Worm (Caenorhabditis elegans): ENCODE measurements around the gene set-22.

The set-22 gene

ce11 chrV:10485389-10485788 lies 48.7 kb downstream of the set-22 start:
- TF ChIP-seq F13C5.2 (tag; optimal IDR thresholded peaks at IDR 0.05) (no peak), tbx-37 (GFP tag; conservative IDR thresholded peaks at IDR 0.05) (no peak), sea-1 (GFP tag; conservative IDR thresholded peaks at IDR 0.05) (no peak), flt-1 (GFP tag; IDR thresholded peaks at IDR 0.05) (no peak), aly-1 (tag; optimal IDR thresholded peaks at IDR 0.05) (no peak), B0310.2 (tag; optimal IDR thresholded peaks at IDR 0.05) (no peak), pes-1 (GFP tag; IDR thresholded peaks at IDR 0.05) (no peak), scrt-1 (GFP tag; IDR thresholded peaks at IDR 0.05) (no peak), tra-4 (tag; optimal IDR thresholded peaks at IDR 0.05) (no peak), ceh-36 (tag; optimal IDR thresholded peaks at IDR 0.05) (no peak), hnd-1 (tag; optimal IDR thresholded peaks at IDR 0.05) (no peak), ama-1 (optimal IDR thresholded peaks at IDR 0.05) (no peak)

ce11 chrV:10489998-10490397 lies 53.3 kb downstream of the set-22 start, which contains the start of gene ncx-5:
TSS of gene ncx-5 (minus strand) at chrV:10490098.
- TF ChIP-seq flt-1 (GFP tag; IDR thresholded peaks at IDR 0.05) (no peak), B0310.2 (tag; optimal IDR thresholded peaks at IDR 0.05) (no peak), ama-1 (optimal IDR thresholded peaks at IDR 0.05) (no peak), hmg-4 (GFP tag; optimal IDR thresholded peaks at IDR 0.05) (no peak)
